Fruit fly (Drosophila melanogaster) Kc167 (cell line): ENCODE measurements around the gene Trmt61.

Source experiments
- Myc ChIP-seq: fragments of >200 bp; optimal IDR thresholded peaks from 2 replicates; lab custom pipeline; 2017; ENCODE audit warnings: missing external identifiers
- Sin3A ChIP-seq: fragments of >200 bp; optimal IDR thresholded peaks from 2 replicates; lab custom pipeline; 2018; ENCODE audit warnings: missing external identifiers
- h ChIP-seq: fragments of >200 bp; optimal IDR thresholded peaks from 3 replicates; lab custom pipeline; 2018; ENCODE audit warnings: missing external identifiers
- insv ChIP-seq: fragments of >200 bp; optimal IDR thresholded peaks from 3 replicates; lab custom pipeline; 2018; ENCODE audit warnings: missing external identifiers
- psq ChIP-seq: fragments of >200 bp; optimal IDR thresholded peaks from 2 replicates; lab custom pipeline; 2017; ENCODE audit warnings: missing external identifiers
- ttk ChIP-seq: sonication (Bioruptor generic); optimal IDR thresholded peaks from 2 replicates; lab custom pipeline; 2017; ENCODE audit warnings: missing external identifiers

DNA sequence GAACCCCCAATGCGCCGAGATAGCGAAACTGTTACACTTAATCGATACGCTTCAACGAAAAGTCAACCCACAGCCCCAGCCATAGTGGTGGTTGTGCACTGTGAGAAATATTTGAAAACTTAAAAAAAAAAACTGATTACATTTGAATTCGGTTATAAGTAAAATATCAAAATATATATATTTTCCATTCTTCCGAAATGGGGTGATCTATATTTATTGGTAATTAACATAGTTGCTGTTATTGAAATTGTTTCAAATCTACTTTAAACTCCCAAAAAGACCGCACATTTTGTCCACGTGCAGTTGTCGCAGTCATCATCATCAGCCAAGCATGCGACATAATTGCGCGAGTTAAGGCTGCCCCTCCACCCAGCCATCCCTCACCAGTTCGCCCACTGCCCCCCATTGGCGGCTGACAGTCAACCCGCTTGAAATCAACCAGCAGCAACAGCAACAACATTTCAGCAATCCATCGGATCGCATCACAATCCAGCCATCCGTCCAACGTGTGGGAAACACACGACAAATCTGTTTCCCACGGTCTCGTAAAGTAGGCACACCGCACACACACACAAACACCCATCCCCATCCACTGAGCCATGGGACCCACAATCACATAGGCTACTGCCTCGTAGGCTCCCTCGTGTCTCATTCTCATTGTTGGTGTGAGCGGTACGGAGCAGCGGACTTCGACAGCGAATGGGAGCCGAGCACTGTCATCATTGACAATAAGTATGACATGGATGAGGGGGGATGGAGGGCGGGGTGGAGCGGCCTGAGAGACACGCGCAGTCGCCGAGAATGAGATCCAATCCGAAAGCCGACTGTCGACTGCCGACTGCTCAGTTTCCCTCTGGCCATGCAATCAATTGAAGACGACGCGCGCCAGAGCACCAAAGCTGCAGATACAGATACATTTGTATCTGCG lies 38.8 kb upstream of the Trmt61 start:
- TF ChIP-seq Sin3A (lab: Kevin White, UChicago) (no peak), insv (lab: Kevin White, UChicago) (no peak), psq (lab: Kevin White, UChicago) (no peak), h (lab: Kevin White, UChicago) (peak; percentile 43), Myc (lab: Kevin White, UChicago) (no peak), ttk (no peak)
